Fruit fly (Drosophila melanogaster) whole organism, wandering third instar larva: ENCODE data around the gene nero.

Source experiments
- CG32264 ChIP-seq: fragments of 200-800 bp; sonication (Bioruptor generic); optimal IDR thresholded peaks from 2 replicates; lab custom pipeline; 2016; ENCODE audit warnings: missing biosample characterization, missing genetic modification characterization
- Dfd ChIP-seq: fragments of >200 bp; optimal IDR thresholded peaks from 2 replicates; lab custom pipeline; 2017; ENCODE audit warnings: missing biosample characterization, missing genetic modification characterization
- Dif ChIP-seq: fragments of 200-275, 200-300 bp; sonication (Bioruptor generic); optimal IDR thresholded peaks from 2 replicates; lab custom pipeline; 2018; ENCODE audit warnings: missing biosample characterization, missing genetic modification characterization; ENCODE audit not compliant: partially characterized antibody
- GATAd ChIP-seq: sonication (Bioruptor generic); optimal IDR thresholded peaks from 2 replicates; lab custom pipeline; 2016; ENCODE audit warnings: missing biosample characterization, missing genetic modification characterization
- HLH106 ChIP-seq: fragments of 200-800 bp; optimal IDR thresholded peaks from 3 replicates; lab custom pipeline; 2019; ENCODE audit warnings: missing biosample characterization, mild to moderate bottlenecking, missing genetic modification characterization, moderate library complexity
- Hnf4 ChIP-seq: fragments of 200-800 bp; sonication (Bioruptor generic); optimal IDR thresholded peaks from 2 replicates; lab custom pipeline; 2016; ENCODE audit warnings: missing biosample characterization, mild to moderate bottlenecking, missing genetic modification characterization
- Hr83 ChIP-seq: fragments of 200-300 bp; sonication (Bioruptor generic); optimal IDR thresholded peaks from 2 replicates; lab custom pipeline; 2016; ENCODE audit warnings: missing biosample characterization, mild to moderate bottlenecking, missing genetic modification characterization, moderate library complexity; ENCODE audit not compliant: poor library complexity, severe bottlenecking
- Mio ChIP-seq: sonication (Bioruptor generic); optimal IDR thresholded peaks from 2 replicates; lab custom pipeline; 2016; ENCODE audit warnings: missing biosample characterization, missing genetic modification characterization
- N ChIP-seq: fragments of >200 bp; optimal IDR thresholded peaks from 2 replicates; lab custom pipeline; 2018; ENCODE audit warnings: missing biosample characterization, missing external identifiers, missing genetic modification characterization
- OdsH ChIP-seq: fragments of 200-800 bp; sonication (Bioruptor generic); optimal IDR thresholded peaks from 2 replicates; lab custom pipeline; 2016; ENCODE audit warnings: missing biosample characterization, mild to moderate bottlenecking, missing genetic modification characterization
- Sp1 ChIP-seq: fragments of 200-800 bp; sonication (Bioruptor generic); optimal IDR thresholded peaks from 3 replicates; lab custom pipeline; 2019; ENCODE audit warnings: missing biosample characterization, mild to moderate bottlenecking, missing genetic modification characterization, moderate library complexity
- dmrt93B ChIP-seq: fragments of 200-800 bp; sonication (Bioruptor generic); optimal IDR thresholded peaks from 2 replicates; lab custom pipeline; 2018; ENCODE audit warnings: missing biosample characterization, mild to moderate bottlenecking, missing genetic modification characterization
- dsf ChIP-seq: sonication (Bioruptor generic); optimal IDR thresholded peaks from 2 replicates; lab custom pipeline; 2016; ENCODE audit warnings: missing biosample characterization, missing genetic modification characterization, borderline replicate concordance
- foxo ChIP-seq, 2 experiments: fragments of 200-800 bp; sonication (Bioruptor generic); optimal IDR thresholded peaks; 2 replicates in 1 of 2; 3 replicates in 1 of 2; lab custom pipeline; 2016 to 2017; ENCODE audit warnings: missing biosample characterization in 2 of 2, missing genetic modification characterization in 2 of 2
- h ChIP-seq: fragments of 200-800 bp; sonication (Bioruptor generic); optimal IDR thresholded peaks from 3 replicates; lab custom pipeline; 2016; ENCODE audit warnings: missing biosample characterization, mild to moderate bottlenecking, missing genetic modification characterization
- jim ChIP-seq: fragments of 175-275, 200-325 bp; sonication (Bioruptor generic); optimal IDR thresholded peaks from 2 replicates; lab custom pipeline; 2016; ENCODE audit warnings: missing biosample characterization, mild to moderate bottlenecking, missing genetic modification characterization
- lola ChIP-seq: fragments of >200 bp; optimal IDR thresholded peaks from 2 replicates; lab custom pipeline; 2017; ENCODE audit warnings: missing biosample characterization, missing genetic modification characterization
- rgr ChIP-seq: fragments of 200-800 bp; sonication (Bioruptor generic); optimal IDR thresholded peaks from 3 replicates; lab custom pipeline; 2016; ENCODE audit warnings: missing biosample characterization, mild to moderate bottlenecking, missing genetic modification characterization
- usp ChIP-seq: fragments of >200 bp; optimal IDR thresholded peaks from 2 replicates; lab custom pipeline; 2017; ENCODE audit warnings: missing biosample characterization, missing genetic modification characterization
- woc ChIP-seq: sonication (Bioruptor generic); optimal IDR thresholded peaks from 2 replicates; lab custom pipeline; 2016; ENCODE audit warnings: missing biosample characterization, mild to moderate bottlenecking, missing genetic modification characterization

nero gene

DNA sequence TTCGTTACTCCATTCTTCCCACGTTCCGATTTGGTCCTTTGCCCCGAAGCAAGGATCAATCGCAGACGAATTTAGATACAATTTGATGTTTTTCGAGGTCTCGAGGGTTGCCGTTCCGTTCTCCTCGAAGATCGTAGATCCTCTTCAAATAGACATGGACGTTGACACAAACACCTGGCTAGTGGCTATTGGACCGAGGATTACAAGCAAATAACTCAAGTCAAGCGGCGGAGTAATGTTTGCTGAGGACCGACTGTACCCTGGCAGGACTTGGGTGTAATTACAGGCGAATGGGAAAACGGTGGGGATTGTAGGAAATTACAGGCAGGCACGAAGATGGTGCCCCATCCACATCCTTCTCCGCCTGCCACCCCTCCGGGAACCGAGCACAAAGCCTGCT lies 49.8 kb downstream of the nero start:
- TF ChIP-seq CG32264 (GFP tag; lab: Kevin White, UChicago) (no peak), Sp1 (no peak), Hnf4 (GFP tag; lab: Kevin White, UChicago) (no peak), lola (GFP tag; lab: Kevin White, UChicago) (no peak), Mio (GFP tag; lab: Kevin White, UChicago) (no peak), GATAd (GFP tag; lab: Kevin White, UChicago) (no peak), Hr83 (GFP tag; lab: Kevin White, UChicago) (no peak), dsf (GFP tag; lab: Kevin White, UChicago) (no peak), N (GFP tag; lab: Kevin White, UChicago) (no peak), foxo (GFP tag; optimal IDR thresholded peaks at IDR 0.05; lab: Kevin White, UChicago) (no peak), Dfd (no peak), dmrt93B (GFP tag; lab: Kevin White, UChicago) (no peak), woc (no peak), jim (no peak), usp (no peak)

DNA sequence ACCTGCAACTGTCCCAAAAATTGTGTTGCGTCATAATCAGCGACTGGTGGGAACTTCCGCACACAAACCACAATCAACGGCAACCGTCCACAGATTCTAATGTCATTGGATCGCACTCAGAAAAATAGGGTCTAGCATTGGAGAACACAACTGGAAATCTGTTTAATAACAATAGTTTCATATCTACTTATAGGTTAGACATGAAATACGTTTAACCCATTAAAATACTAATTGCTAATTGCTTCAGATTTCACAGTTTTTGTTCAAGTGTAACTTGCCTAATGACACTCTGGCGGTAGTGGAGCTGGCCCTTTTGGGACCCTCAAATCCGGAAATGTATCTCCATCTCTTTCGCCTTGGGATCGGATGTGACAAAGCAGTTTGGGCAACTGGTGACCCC lies 50.7 kb downstream of the nero start:
- TF ChIP-seq foxo (GFP tag; optimal IDR thresholded peaks at IDR 0.05; lab: Kevin White, UChicago) (peak in 1 of 2 experiments; percentile 32), Hr83 (GFP tag; lab: Kevin White, UChicago) (no peak), GATAd (GFP tag; lab: Kevin White, UChicago) (no peak), Dif (GFP tag; lab: Kevin White, UChicago) (no peak), rgr (GFP tag; lab: Kevin White, UChicago) (no peak), dsf (GFP tag; lab: Kevin White, UChicago) (no peak), HLH106 (tag; lab: Kevin White, UChicago) (no peak), woc (no peak), OdsH (GFP tag; lab: Kevin White, UChicago) (no peak), h (GFP tag; lab: Kevin White, UChicago) (peak; percentile 0), Mio (GFP tag; lab: Kevin White, UChicago) (no peak)
